Fruit fly (Drosophila melanogaster): ENCODE data around the gene CG33306.

dm6 chr2L:13837579-13837978 lies 6.0 kb downstream of the CG33306 start:
- TF ChIP-seq foxo (GFP tag; optimal IDR thresholded peaks at IDR 0.05) = no peak
- no peak for TF ChIP-seq fru (GFP tag; optimal IDR thresholded peaks at IDR 0.05)
- no peak for TF ChIP-seq CG9705 (GFP tag; optimal IDR thresholded peaks at IDR 0.05)
- TF ChIP-seq Dif (GFP tag; optimal IDR thresholded peaks at IDR 0.05; ENCODE audit: partially characterized antibody) = no peak
- TF ChIP-seq Mio (GFP tag; optimal IDR thresholded peaks at IDR 0.05) = no peak

Data from whole organism, wandering third instar larva.